Worm (Caenorhabditis elegans): ENCODE measurements around the gene egl-6.

ce11 chrX:5960872-5961271, 29.9 kb downstream of the egl-6 start:
- no peak for TF ChIP-seq ztf-11 (tag; optimal IDR thresholded peaks at IDR 0.05)
- no peak for TF ChIP-seq aly-2 (tag; optimal IDR thresholded peaks at IDR 0.05)
- no peak for TF ChIP-seq fos-1 (tag; optimal IDR thresholded peaks at IDR 0.05)
- no peak for TF ChIP-seq nhr-11 (tag; optimal IDR thresholded peaks at IDR 0.05)
- no peak for TF ChIP-seq ZK546.5 (tag; optimal IDR thresholded peaks at IDR 0.05)
- TF ChIP-seq nhr-12 (tag; optimal IDR thresholded peaks at IDR 0.05): no peak
- TF ChIP-seq C34F6.9 (tag; optimal IDR thresholded peaks at IDR 0.05): no peak
- TF ChIP-seq nhr-77 (tag; optimal IDR thresholded peaks at IDR 0.05): no peak
- no peak for TF ChIP-seq blmp-1 (tag; optimal IDR thresholded peaks at IDR 0.05; ENCODE audit: insufficient read depth)
- TF ChIP-seq zag-1 (tag; optimal IDR thresholded peaks at IDR 0.05): no peak
- TF ChIP-seq unc-62 (GFP tag; optimal IDR thresholded peaks at IDR 0.05): no peak
- no peak for TF ChIP-seq lin-13 (GFP tag; optimal IDR thresholded peaks at IDR 0.05)
- no peak for TF ChIP-seq R02D3.7 (tag; optimal IDR thresholded peaks at IDR 0.05)
